Worm (Caenorhabditis elegans) whole organism, young adult: Measurements from ENCODE around the gene F32F2.4.

ENCODE experiments used
- B0035.1 ChIP-seq: sonication (generic microtip); optimal IDR thresholded peaks from 2 replicates; lab custom pipeline; 2016; ENCODE audit warnings: missing genetic modification characterization, mild to moderate bottlenecking, missing compliant biosample characterization, missing genotype, missing genetic modification reagents
- F23B12.7 ChIP-seq: sonication (generic microtip); optimal IDR thresholded peaks from 2 replicates; lab custom pipeline; 2017; ENCODE audit warnings: missing genetic modification characterization, mild to moderate bottlenecking, missing compliant biosample characterization, antibody characterized with exemption, moderate library complexity; ENCODE audit not compliant: insufficient read depth
- F33H1.4 ChIP-seq: fragments of 200-800 bp; sonication (Bioruptor generic); IDR thresholded peaks from 2 replicates; pipeline ENCODE4 v1.3.6; 2022; ENCODE audit warnings: missing genetic modification reagents, missing genetic modification characterization, missing compliant biosample characterization
- T26A5.8 ChIP-seq: sonication (generic microtip); optimal IDR thresholded peaks from 2 replicates; lab custom pipeline; 2016; ENCODE audit warnings: missing genetic modification characterization, missing compliant biosample characterization
- attf-3 ChIP-seq: fragments of 200-800 bp; sonication (Bioruptor generic); conservative IDR thresholded peaks from 2 replicates; pipeline ENCODE4 v1.3.6; 2022; ENCODE audit warnings: missing genetic modification reagents, missing genetic modification characterization, missing compliant biosample characterization
- attf-6 ChIP-seq: fragments of 200-800 bp; sonication (Bioruptor generic); IDR thresholded peaks from 2 replicates; pipeline ENCODE4 v1.3.6; 2022; ENCODE audit warnings: missing genetic modification reagents, missing genetic modification characterization, missing compliant biosample characterization
- lsy-27 ChIP-seq: sonication (generic microtip); optimal IDR thresholded peaks from 2 replicates; lab custom pipeline; 2017; ENCODE audit warnings: missing genetic modification characterization, mild to moderate bottlenecking, missing compliant biosample characterization, antibody characterized with exemption, missing genotype, borderline replicate concordance; ENCODE audit not compliant: insufficient read depth
- madf-6 ChIP-seq: fragments of 200-800 bp; sonication (Bioruptor generic); IDR thresholded peaks from 2 replicates; pipeline ENCODE4 v1.3.6; 2022; ENCODE audit warnings: missing genetic modification reagents, missing genetic modification characterization, missing compliant biosample characterization
- nhr-90 ChIP-seq: sonication (generic microtip); optimal IDR thresholded peaks from 2 replicates; lab custom pipeline; 2016; ENCODE audit warnings: missing genotype, mild to moderate bottlenecking, missing genetic modification characterization, missing compliant biosample characterization
- tlf-1 ChIP-seq: fragments of 200-800 bp; sonication (Bioruptor generic); optimal IDR thresholded peaks from 2 replicates; lab custom pipeline; 2018; ENCODE audit warnings: mild to moderate bottlenecking, missing genetic modification characterization, missing compliant biosample characterization
- unc-62 ChIP-seq: fragments of 150-350 bp; optimal IDR thresholded peaks from 2 replicates; lab custom pipeline; 2014; ENCODE audit warnings: missing biosample characterization, missing genetic modification reagents, missing genetic modification characterization

DNA sequence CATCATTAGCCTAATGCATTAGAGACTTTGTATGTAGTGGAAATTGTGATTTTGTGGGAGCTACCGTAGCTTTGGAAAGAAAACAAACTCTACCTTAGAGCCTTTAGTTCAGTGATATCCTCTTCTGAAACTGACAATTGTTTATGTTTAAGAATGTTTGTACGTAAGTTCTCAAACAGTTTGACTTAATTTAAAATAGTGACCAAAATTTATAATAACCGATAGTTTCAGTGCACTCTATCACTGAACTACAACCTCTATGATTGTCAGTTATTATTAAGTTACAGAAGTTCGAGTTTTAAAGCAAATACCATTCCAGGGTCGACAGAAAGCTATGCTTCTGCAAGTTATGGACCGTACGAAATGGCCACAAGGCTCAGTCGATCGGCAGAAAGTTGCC lies 32.6 kb downstream of the F32F2.4 start, which contains the start of gene C50B6.1:
- TF ChIP-seq F23B12.7 (tag; lab: Kevin White, UChicago) (no peak), attf-6 (GFP tag; lab: Robert Waterston, UW) (no peak), tlf-1 (GFP tag; lab: Kevin White, UChicago) (no peak), nhr-90 (tag; lab: Kevin White, UChicago) (no peak), T26A5.8 (no peak), lsy-27 (tag; lab: Kevin White, UChicago) (no peak), B0035.1 (tag; lab: Kevin White, UChicago) (no peak), unc-62 (no peak), madf-6 (no peak), F33H1.4 (no peak), attf-3 (GFP tag; lab: Robert Waterston, UW) (no peak)
